Fruit fly (Drosophila melanogaster) whole organism, prepupa: ENCODE measurements around the gene TTLL4A.

Source experiments
- CG10631 ChIP-seq: fragments of 200-800 bp; sonication (Bioruptor generic); optimal IDR thresholded peaks from 2 replicates; lab custom pipeline; 2016; ENCODE audit warnings: missing biosample characterization, missing genetic modification characterization
- CG11294 ChIP-seq: fragments of 200-800 bp; sonication (Bioruptor generic); IDR thresholded peaks from 2 replicates; pipeline ENCODE4 v1.3.6; 2022; ENCODE audit warnings: missing biosample characterization, missing genetic modification characterization
- CG11762 ChIP-seq: fragments of 200-800 bp; sonication (Bioruptor generic); optimal IDR thresholded peaks from 3 replicates; lab custom pipeline; 2016; ENCODE audit warnings: missing biosample characterization, missing genetic modification characterization; ENCODE audit not compliant: insufficient read depth
- CG11902 ChIP-seq: fragments of 200-800 bp; sonication (Bioruptor generic); optimal IDR thresholded peaks from 3 replicates; lab custom pipeline; 2016; ENCODE audit warnings: missing biosample characterization, missing genetic modification characterization
- CG15336 ChIP-seq: fragments of 200-800 bp; sonication (Bioruptor generic); IDR thresholded peaks from 2 replicates; pipeline ENCODE4 v1.3.6; 2022; ENCODE audit warnings: missing biosample characterization, missing genetic modification characterization
- CG16779 ChIP-seq: fragments of 200-800 bp; sonication (Bioruptor generic); optimal IDR thresholded peaks from 3 replicates; lab custom pipeline; 2017; ENCODE audit warnings: missing biosample characterization, mild to moderate bottlenecking, missing genetic modification characterization
- CG3032 ChIP-seq: fragments of 200-800 bp; optimal IDR thresholded peaks from 2 replicates; lab custom pipeline; 2019; ENCODE audit warnings: missing biosample characterization, mild to moderate bottlenecking, missing genetic modification characterization, moderate library complexity
- CG31627 ChIP-seq: fragments of 200-800 bp; sonication (Bioruptor generic); optimal IDR thresholded peaks from 3 replicates; lab custom pipeline; 2016; ENCODE audit warnings: missing biosample characterization, missing genetic modification characterization
- CG34406 ChIP-seq: fragments of 200-800 bp; sonication (Bioruptor generic); optimal IDR thresholded peaks from 3 replicates; lab custom pipeline; 2016; ENCODE audit warnings: missing biosample characterization, missing genetic modification characterization
- CG3919 ChIP-seq: fragments of 200-800 bp; sonication (Bioruptor generic); optimal IDR thresholded peaks from 3 replicates; lab custom pipeline; 2016; ENCODE audit warnings: missing biosample characterization, missing genetic modification characterization
- CG4318 ChIP-seq: fragments of 200-800 bp; sonication (Bioruptor generic); optimal IDR thresholded peaks from 3 replicates; lab custom pipeline; 2017; ENCODE audit warnings: missing biosample characterization, mild to moderate bottlenecking, missing genetic modification characterization
- CG6163 ChIP-seq: fragments of 200-800 bp; sonication (Bioruptor generic); IDR thresholded peaks from 3 replicates; pipeline ENCODE4 v1.3.6; 2022; ENCODE audit warnings: missing biosample characterization, missing genetic modification characterization
- CG6276 ChIP-seq: fragments of 200-800 bp; sonication (Bioruptor generic); optimal IDR thresholded peaks from 2 replicates; lab custom pipeline; 2017; ENCODE audit warnings: missing biosample characterization, mild to moderate bottlenecking, missing genetic modification characterization
- CG6792 ChIP-seq: fragments of 200-800 bp; sonication (Bioruptor generic); optimal IDR thresholded peaks from 3 replicates; lab custom pipeline; 2016; ENCODE audit warnings: missing biosample characterization, missing genetic modification characterization
- CG6808 ChIP-seq: fragments of 200-800 bp; sonication (Bioruptor generic); optimal IDR thresholded peaks from 3 replicates; lab custom pipeline; 2017; ENCODE audit warnings: missing biosample characterization, missing genetic modification characterization, mild to moderate bottlenecking, moderate library complexity, missing genetic modification reagents
- CG6854 ChIP-seq: fragments of 200-800 bp; sonication (Bioruptor generic); optimal IDR thresholded peaks from 2 replicates; lab custom pipeline; 2017; ENCODE audit warnings: missing biosample characterization, mild to moderate bottlenecking, missing genetic modification characterization
- CG8119 ChIP-seq: fragments of 200-800 bp; sonication (Bioruptor generic); IDR thresholded peaks from 3 replicates; pipeline ENCODE4 v1.3.6; 2022; ENCODE audit warnings: missing biosample characterization, missing genetic modification characterization
- CG8632 ChIP-seq: fragments of 200-800 bp; sonication (Bioruptor generic); optimal IDR thresholded peaks from 3 replicates; lab custom pipeline; 2016; ENCODE audit warnings: missing biosample characterization, missing genetic modification characterization
- CG9139 ChIP-seq: fragments of 200-800 bp; sonication (Bioruptor generic); optimal IDR thresholded peaks from 3 replicates; lab custom pipeline; 2017; ENCODE audit warnings: missing biosample characterization, mild to moderate bottlenecking, missing genetic modification characterization
- Eip75B ChIP-seq: fragments of 200-800 bp; sonication (Bioruptor generic); optimal IDR thresholded peaks from 3 replicates; lab custom pipeline; 2016; ENCODE audit warnings: missing biosample characterization, missing genetic modification characterization
- Eip78C ChIP-seq: fragments of 200-800 bp; sonication (Bioruptor generic); peaks from one replicate; lab custom pipeline; 2016; ENCODE audit warnings: missing biosample characterization, missing genetic modification characterization
- Eip93F ChIP-seq: fragments of 200-800 bp; sonication (Bioruptor generic); optimal IDR thresholded peaks from 2 replicates; lab custom pipeline; 2016; ENCODE audit warnings: missing biosample characterization, mild to moderate bottlenecking, missing genetic modification characterization
- Ets21C ChIP-seq: fragments of 200-800 bp; sonication (Bioruptor generic); optimal IDR thresholded peaks from 3 replicates; lab custom pipeline; 2016; ENCODE audit warnings: missing biosample characterization, missing genetic modification characterization
- Gug ChIP-seq: fragments of 200-800 bp; sonication (Bioruptor generic); IDR thresholded peaks from 2 replicates; pipeline ENCODE4 v1.3.6; 2022; ENCODE audit warnings: missing biosample characterization, missing genetic modification characterization
- Hr38 ChIP-seq: sonication (Bioruptor generic); optimal IDR thresholded peaks from 2 replicates; lab custom pipeline; 2016; ENCODE audit warnings: missing biosample characterization, missing genetic modification characterization
- Hr39 ChIP-seq: fragments of 200-800 bp; sonication (Bioruptor generic); optimal IDR thresholded peaks from 2 replicates; lab custom pipeline; 2016; ENCODE audit warnings: missing biosample characterization, missing genetic modification characterization
- Lpt ChIP-seq: fragments of 200-800 bp; sonication (Bioruptor generic); optimal IDR thresholded peaks from 3 replicates; lab custom pipeline; 2016; ENCODE audit warnings: missing biosample characterization, missing genetic modification characterization
- Met ChIP-seq: fragments of 200-800 bp; sonication (Bioruptor generic); optimal IDR thresholded peaks from 3 replicates; lab custom pipeline; 2016; ENCODE audit warnings: missing biosample characterization, missing genetic modification characterization
- OdsH ChIP-seq: fragments of 200-800 bp; sonication (Bioruptor generic); optimal IDR thresholded peaks from 3 replicates; lab custom pipeline; 2016; ENCODE audit warnings: missing biosample characterization, missing genetic modification characterization
- Sox102F ChIP-seq: fragments of 200-800 bp; sonication (Bioruptor generic); optimal IDR thresholded peaks from 2 replicates; lab custom pipeline; 2016; ENCODE audit warnings: missing biosample characterization, mild to moderate bottlenecking, missing genetic modification characterization
- Sox14 ChIP-seq: fragments of 200-800 bp; sonication (Bioruptor generic); optimal IDR thresholded peaks from 3 replicates; lab custom pipeline; 2016; ENCODE audit warnings: missing biosample characterization, missing genetic modification characterization
- Sox15 ChIP-seq: fragments of 200-800 bp; sonication (Bioruptor generic); optimal IDR thresholded peaks from 3 replicates; lab custom pipeline; 2016; ENCODE audit warnings: missing biosample characterization, missing genetic modification characterization
- achi ChIP-seq: fragments of 200-800 bp; sonication (Bioruptor generic); optimal IDR thresholded peaks from 3 replicates; lab custom pipeline; 2016; ENCODE audit warnings: missing biosample characterization, missing genetic modification characterization
- acj6 ChIP-seq: fragments of 200-800 bp; sonication (Bioruptor generic); optimal IDR thresholded peaks from 3 replicates; lab custom pipeline; 2016; ENCODE audit warnings: missing biosample characterization, missing genetic modification characterization
- cyc ChIP-seq: fragments of 200-800 bp; sonication (Bioruptor generic); optimal IDR thresholded peaks from 3 replicates; lab custom pipeline; 2016; ENCODE audit warnings: missing biosample characterization, missing genetic modification characterization
- dsx ChIP-seq: fragments of 200-800 bp; optimal IDR thresholded peaks from 3 replicates; lab custom pipeline; 2019; ENCODE audit warnings: missing biosample characterization, mild to moderate bottlenecking, missing genetic modification characterization, moderate library complexity; ENCODE audit not compliant: poor library complexity, severe bottlenecking
- eg ChIP-seq: fragments of 200-800 bp; sonication (Bioruptor generic); IDR thresholded peaks from 3 replicates; pipeline ENCODE4 v1.3.6; 2022; ENCODE audit warnings: missing biosample characterization, missing genetic modification characterization
- esn ChIP-seq: fragments of 200-800 bp; sonication (Bioruptor generic); optimal IDR thresholded peaks from 2 replicates; lab custom pipeline; 2016; ENCODE audit warnings: missing biosample characterization, mild to moderate bottlenecking, missing genetic modification characterization, moderate library complexity
- fd59A ChIP-seq: fragments of 200-800 bp; sonication (Bioruptor generic); optimal IDR thresholded peaks from 2 replicates; lab custom pipeline; 2017; ENCODE audit warnings: missing biosample characterization, mild to moderate bottlenecking, missing genetic modification characterization, missing genetic modification reagents
- fd85E ChIP-seq: fragments of 200-800 bp; sonication (Bioruptor generic); optimal IDR thresholded peaks from 3 replicates; lab custom pipeline; 2016; ENCODE audit warnings: missing biosample characterization, missing genetic modification characterization
- fkh ChIP-seq: fragments of 200-800 bp; sonication (Bioruptor generic); optimal IDR thresholded peaks from 3 replicates; lab custom pipeline; 2017; ENCODE audit warnings: missing biosample characterization, mild to moderate bottlenecking, missing genetic modification characterization, moderate library complexity
- lz ChIP-seq: fragments of 200-800 bp; sonication (Bioruptor generic); optimal IDR thresholded peaks from 3 replicates; lab custom pipeline; 2016; ENCODE audit warnings: missing biosample characterization, missing genetic modification characterization
- net ChIP-seq: fragments of 200-800 bp; sonication (Bioruptor generic); optimal IDR thresholded peaks from 3 replicates; lab custom pipeline; 2016; ENCODE audit warnings: missing biosample characterization, missing genetic modification characterization
- salr ChIP-seq, 2 experiments: fragments of 200-800 bp; sonication (Bioruptor generic); optimal IDR thresholded peaks; 3 replicates each; lab custom pipeline; 2016 to 2018; ENCODE audit warnings: missing biosample characterization in 2 of 2, missing genetic modification characterization in 2 of 2, mild to moderate bottlenecking in 1 of 2
- ss ChIP-seq, 2 experiments: fragments of 200-800 bp; sonication (Bioruptor generic); optimal IDR thresholded peaks; 2 replicates in 1 of 2; 3 replicates in 1 of 2; lab custom pipeline; 2017 to 2018; ENCODE audit warnings: mild to moderate bottlenecking in 2 of 2, missing biosample characterization in 2 of 2, missing genetic modification characterization in 2 of 2, moderate library complexity in 1 of 2
- svp ChIP-seq: fragments of 200-800 bp; sonication (Bioruptor generic); peaks from one replicate; lab custom pipeline; 2016; ENCODE audit warnings: missing biosample characterization, missing genetic modification characterization
- topi ChIP-seq: fragments of 200-800 bp; sonication (Bioruptor generic); optimal IDR thresholded peaks from 3 replicates; lab custom pipeline; 2016; ENCODE audit warnings: missing biosample characterization, missing genetic modification characterization
- vri ChIP-seq: fragments of 200-800 bp; sonication (Bioruptor generic); optimal IDR thresholded peaks from 3 replicates; lab custom pipeline; 2016; ENCODE audit warnings: missing biosample characterization, mild to moderate bottlenecking, missing genetic modification characterization

Gene TTLL4A

DNA sequence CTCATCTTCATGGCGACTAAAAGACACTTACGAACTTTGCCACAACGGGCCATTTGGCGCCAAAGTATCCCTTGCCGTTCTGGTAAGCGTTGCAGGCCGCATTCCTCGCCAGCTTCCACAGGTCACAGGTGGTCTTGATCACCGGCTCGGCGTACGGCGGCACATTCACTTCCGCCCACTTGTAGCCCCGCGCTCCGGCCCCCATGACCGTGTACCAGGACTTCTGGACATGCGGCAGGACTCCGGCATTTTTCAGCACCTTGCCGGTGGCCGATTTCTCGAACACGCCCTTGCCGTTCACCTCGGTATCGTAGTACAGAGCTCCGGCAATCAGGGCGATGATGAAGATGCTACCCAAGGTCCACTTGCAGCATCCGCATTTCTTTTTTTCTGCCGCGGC, 23.2 kb upstream of the TTLL4A start:
- TF ChIP-seq Sox15 (GFP tag; lab: Kevin White, UChicago) (no peak), CG3032 (tag; lab: Kevin White, UChicago) (no peak), topi (GFP tag; lab: Kevin White, UChicago) (no peak), lz (GFP tag; lab: Kevin White, UChicago) (no peak), fd85E (GFP tag; lab: Kevin White, UChicago) (no peak), Hr38 (no peak), Gug (no peak)

DNA sequence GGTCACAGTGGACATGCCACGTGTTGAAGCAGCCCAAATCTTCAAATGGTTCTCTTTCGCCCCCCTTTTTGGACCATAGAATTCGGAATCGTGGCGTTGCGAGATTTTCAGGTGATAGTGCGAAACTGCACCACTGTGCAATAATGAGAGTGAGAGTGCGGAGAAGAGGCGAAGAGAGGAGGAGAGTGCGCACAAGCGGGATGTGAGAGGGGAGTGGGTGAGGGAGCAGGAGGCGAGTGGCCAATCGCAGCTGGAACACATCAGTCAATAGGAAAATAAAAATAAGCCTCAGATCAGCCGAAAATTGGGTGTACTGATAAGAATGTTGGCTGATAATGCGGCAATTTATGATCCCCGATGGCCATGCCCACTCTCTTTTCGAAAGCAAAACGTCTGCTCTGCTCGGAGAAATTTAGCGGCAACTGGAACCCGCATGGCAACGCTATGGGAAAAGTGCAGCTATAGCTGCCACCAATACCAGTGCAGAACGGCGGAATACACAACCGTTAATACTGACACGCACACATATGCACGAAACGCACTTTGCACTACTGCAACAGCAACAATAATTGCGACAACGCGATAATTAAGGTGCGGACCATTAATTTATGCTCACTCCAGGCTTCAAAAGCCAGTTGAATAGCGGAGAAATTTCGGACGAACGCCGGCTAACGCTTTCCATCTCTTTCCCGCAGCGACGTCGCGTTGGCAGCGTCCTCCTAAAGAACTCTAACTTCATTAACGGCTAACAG, 21.8 kb upstream of the TTLL4A start:
- TF ChIP-seq CG11294 (GFP tag; lab: Robert Waterston, UW) = no peak; the same call in 1 of the 2 replicates
- TF ChIP-seq fd59A = no peak
- TF ChIP-seq CG11762 (GFP tag; lab: Kevin White, UChicago) = no peak
- TF ChIP-seq dsx (GFP tag; lab: Kevin White, UChicago) = no peak
- TF ChIP-seq CG6792 (GFP tag; lab: Kevin White, UChicago) = peak; percentile 33
- TF ChIP-seq CG3032 (tag; lab: Kevin White, UChicago) = peak; percentile 22
- no peak for TF ChIP-seq CG8632 (GFP tag; lab: Kevin White, UChicago)
- TF ChIP-seq Ets21C = no peak
- peak; percentile 36 for TF ChIP-seq Sox14 (GFP tag; lab: Kevin White, UChicago)
- TF ChIP-seq CG6163 = peak; percentile 26; the same call in 1 of the 3 replicates
- no peak for TF ChIP-seq Gug
- TF ChIP-seq achi (GFP tag; lab: Kevin White, UChicago) = no peak
- no peak for TF ChIP-seq Eip93F (GFP tag; lab: Kevin White, UChicago)
- TF ChIP-seq CG6854 = peak; percentile 50
- TF ChIP-seq svp (GFP tag; lab: Kevin White, UChicago) = peak; percentile 93
- TF ChIP-seq CG34406 (GFP tag; lab: Kevin White, UChicago) = peak; percentile 20
- peak; percentile 48 for TF ChIP-seq net (GFP tag; lab: Kevin White, UChicago)
- TF ChIP-seq CG6808 (GFP tag; lab: Kevin White, UChicago) = peak; percentile 79
- peak; percentile 41 for TF ChIP-seq Met (GFP tag; lab: Kevin White, UChicago)
- no peak for TF ChIP-seq CG11902 (GFP tag; lab: Kevin White, UChicago)
- TF ChIP-seq CG8119 = peak; percentile 49; the same call in 1 of the 3 replicates
- peak; percentile 61 for TF ChIP-seq Sox102F
- TF ChIP-seq Lpt (GFP tag; lab: Kevin White, UChicago) = peak; percentile 28
- TF ChIP-seq acj6 (GFP tag; lab: Kevin White, UChicago) = no peak
- peak; percentile 63; the same call in 2 of the 3 replicates for TF ChIP-seq eg (GFP tag; lab: Robert Waterston, UW)
- peak; percentile 52 for TF ChIP-seq CG9139 (GFP tag; lab: Kevin White, UChicago)
- TF ChIP-seq cyc (GFP tag; lab: Kevin White, UChicago) = peak; percentile 8
- TF ChIP-seq salr (GFP tag; optimal IDR thresholded peaks at IDR 0.05; lab: Kevin White, UChicago) = peak; percentile 1 to 13
- TF ChIP-seq CG16779 (tag; lab: Kevin White, UChicago) = peak; percentile 66
- TF ChIP-seq Hr38 = no peak
- TF ChIP-seq fd85E (GFP tag; lab: Kevin White, UChicago) = no peak
- TF ChIP-seq Eip75B (GFP tag; lab: Kevin White, UChicago) = peak; percentile 24
- no peak for TF ChIP-seq lz (GFP tag; lab: Kevin White, UChicago)
- TF ChIP-seq vri = peak; percentile 17
- TF ChIP-seq ss (GFP tag; optimal IDR thresholded peaks at IDR 0.05; lab: Kevin White, UChicago) = peak; percentile 84
- TF ChIP-seq Hr39 (GFP tag; lab: Kevin White, UChicago) = peak; percentile 15
- TF ChIP-seq CG15336 (GFP tag; lab: Robert Waterston, UW) = peak; percentile 41
- peak; percentile 24 for TF ChIP-seq esn
- no peak for TF ChIP-seq CG4318 (GFP tag; lab: Kevin White, UChicago)
- TF ChIP-seq CG3919 = peak; percentile 1
- TF ChIP-seq CG31627 (GFP tag; lab: Kevin White, UChicago) = peak; percentile 31
- no peak for TF ChIP-seq Sox15 (GFP tag; lab: Kevin White, UChicago)
- TF ChIP-seq CG6276 (GFP tag; lab: Kevin White, UChicago) = no peak
- no peak for TF ChIP-seq CG10631
- TF ChIP-seq Eip78C = peak; percentile 77
- peak; percentile 26 for TF ChIP-seq fkh (GFP tag; lab: Kevin White, UChicago)
- TF ChIP-seq OdsH = peak; percentile 3
